Worm (Caenorhabditis elegans) whole organism, early embryonic: Measurements from ENCODE around the gene srv-2.

ENCODE experiments used
- B0310.2 ChIP-seq: sonication (generic microtip); optimal IDR thresholded peaks from 2 replicates; lab custom pipeline; 2016; ENCODE audit warnings: mild to moderate bottlenecking, missing genetic modification characterization, missing compliant biosample characterization
- F13C5.2 ChIP-seq: sonication (generic microtip); optimal IDR thresholded peaks from 2 replicates; lab custom pipeline; 2017; ENCODE audit warnings: mild to moderate bottlenecking, missing genetic modification characterization, inconsistent platforms, missing compliant biosample characterization
- aly-1 ChIP-seq: sonication (generic microtip); optimal IDR thresholded peaks from 2 replicates; lab custom pipeline; 2016; ENCODE audit warnings: missing genetic modification characterization, missing compliant biosample characterization
- ama-1 ChIP-seq: fragments of 150-350 bp; optimal IDR thresholded peaks from 2 replicates; lab custom pipeline; 2014
- ceh-13 ChIP-seq: fragments of 200-800 bp; sonication (Bioruptor generic); optimal IDR thresholded peaks from 2 replicates; lab custom pipeline; 2018; ENCODE audit warnings: mild to moderate bottlenecking, missing genetic modification characterization, missing compliant biosample characterization
- ceh-36 ChIP-seq: sonication (generic microtip); optimal IDR thresholded peaks from 2 replicates; lab custom pipeline; 2016; ENCODE audit warnings: missing genetic modification characterization, inconsistent platforms, missing compliant biosample characterization
- ets-7 ChIP-seq: sonication (generic microtip); optimal IDR thresholded peaks from 2 replicates; lab custom pipeline; 2016; ENCODE audit warnings: missing genotype, missing genetic modification characterization, missing compliant biosample characterization
- flt-1 ChIP-seq: fragments of 200-800 bp; sonication (Bioruptor generic); IDR thresholded peaks from 2 replicates; pipeline ENCODE4 v1.3.6; 2022; ENCODE audit warnings: missing genetic modification characterization, missing compliant biosample characterization
- hmbx-1 ChIP-seq: sonication (generic microtip); optimal IDR thresholded peaks from 2 replicates; lab custom pipeline; 2016; ENCODE audit warnings: mild to moderate bottlenecking, missing genetic modification characterization, missing compliant biosample characterization
- hmg-4 ChIP-seq: fragments of 200-800 bp; sonication (Bioruptor generic); optimal IDR thresholded peaks from 2 replicates; lab custom pipeline; 2018; ENCODE audit warnings: mild to moderate bottlenecking, missing genetic modification characterization, missing compliant biosample characterization
- hnd-1 ChIP-seq: sonication (generic microtip); optimal IDR thresholded peaks from 2 replicates; lab custom pipeline; 2016; ENCODE audit warnings: missing genetic modification characterization, missing compliant biosample characterization
- pes-1 ChIP-seq: fragments of 200-800 bp; sonication (Bioruptor generic); IDR thresholded peaks from 2 replicates; pipeline ENCODE4 v1.3.6; 2022; ENCODE audit warnings: missing genetic modification reagents, missing genetic modification characterization, missing compliant biosample characterization
- scrt-1 ChIP-seq: fragments of 200-800 bp; sonication (Bioruptor generic); IDR thresholded peaks from 2 replicates; pipeline ENCODE4 v1.3.6; 2022; ENCODE audit warnings: missing genetic modification characterization, missing compliant biosample characterization
- sea-1 ChIP-seq: fragments of 200-800 bp; sonication (Bioruptor generic); conservative IDR thresholded peaks from 2 replicates; pipeline ENCODE4 v1.3.6; 2022; ENCODE audit warnings: missing genetic modification characterization, missing compliant biosample characterization
- tbx-11 ChIP-seq: fragments of 200-800 bp; sonication (Bioruptor generic); IDR thresholded peaks from 2 replicates; pipeline ENCODE4 v1.3.6; 2022; ENCODE audit warnings: missing genetic modification characterization, missing compliant biosample characterization
- tbx-37 ChIP-seq: fragments of 200-800 bp; sonication (Bioruptor generic); conservative IDR thresholded peaks from 2 replicates; pipeline ENCODE4 v1.3.6; 2022; ENCODE audit warnings: missing genetic modification reagents, missing genetic modification characterization, missing compliant biosample characterization
- tra-4 ChIP-seq: sonication (generic microtip); optimal IDR thresholded peaks from 2 replicates; lab custom pipeline; 2017; ENCODE audit warnings: missing genetic modification characterization, missing compliant biosample characterization

srv-2 gene

DNA sequence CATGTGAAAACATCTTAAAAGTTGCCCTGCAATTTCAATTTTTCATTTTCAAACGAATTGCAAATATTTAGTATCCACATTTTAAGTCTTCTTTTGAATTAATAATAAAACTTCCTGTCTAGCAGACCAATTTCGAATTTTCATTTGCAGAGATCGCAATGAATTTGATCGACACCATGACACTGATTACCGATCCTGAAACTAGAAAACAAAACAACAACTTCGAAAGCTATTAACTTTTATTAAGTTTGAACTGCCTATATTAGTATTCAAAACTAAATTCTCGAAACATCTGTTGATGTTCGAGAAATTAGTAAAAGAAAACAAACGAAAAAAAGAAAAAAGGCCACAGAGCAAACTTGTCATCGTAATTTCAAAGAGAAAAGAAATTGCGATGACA lies 27.9 kb downstream of the srv-2 start:
- TF ChIP-seq scrt-1 (no peak), aly-1 (tag; lab: Kevin White, UChicago) (no peak), sea-1 (no peak), ets-7 (no peak), pes-1 (no peak), hmbx-1 (no peak), ceh-36 (tag; lab: Kevin White, UChicago) (no peak), tbx-37 (GFP tag; lab: Robert Waterston, UW) (no peak), B0310.2 (tag; lab: Kevin White, UChicago) (no peak), ama-1 (lab: Kevin White, UChicago) (no peak), flt-1 (GFP tag; lab: Robert Waterston, UW) (no peak), hmg-4 (GFP tag; lab: Kevin White, UChicago) (no peak), ceh-13 (GFP tag; lab: Kevin White, UChicago) (no peak), tra-4 (tag; lab: Kevin White, UChicago) (no peak), tbx-11 (no peak), F13C5.2 (no peak), hnd-1 (tag; lab: Kevin White, UChicago) (no peak)

- TF ChIP-seq ceh-13 (GFP tag; lab: Kevin White, UChicago), result no peak
- TF ChIP-seq flt-1 (GFP tag; lab: Robert Waterston, UW), result no peak
- no peak for TF ChIP-seq hnd-1 (tag; lab: Kevin White, UChicago)
- no peak for TF ChIP-seq ceh-36 (tag; lab: Kevin White, UChicago)
- TF ChIP-seq ets-7, result no peak
- TF ChIP-seq tbx-37 (GFP tag; lab: Robert Waterston, UW), result no peak
- TF ChIP-seq aly-1 (tag; lab: Kevin White, UChicago), result no peak
- TF ChIP-seq tra-4 (tag; lab: Kevin White, UChicago), result no peak
- TF ChIP-seq F13C5.2, result no peak
- no peak for TF ChIP-seq sea-1
- TF ChIP-seq B0310.2 (tag; lab: Kevin White, UChicago), result no peak
- no peak for TF ChIP-seq hmg-4 (GFP tag; lab: Kevin White, UChicago)
- TF ChIP-seq scrt-1, result no peak
- no peak for TF ChIP-seq pes-1
- no peak for TF ChIP-seq hmbx-1
- TF ChIP-seq tbx-11, result no peak
- no peak for TF ChIP-seq ama-1 (lab: Kevin White, UChicago)
These were observed 30.1 kb downstream of the srv-2 start, which contains the start of gene C06A1.3 for ce11 chrII:10571967-10572366. Gene C06A1.3, plus strand, starts transcription at chrII:10572267.

- TF ChIP-seq flt-1 (GFP tag; lab: Robert Waterston, UW), result no peak
- no peak for TF ChIP-seq sea-1
- no peak for TF ChIP-seq hmbx-1
- TF ChIP-seq ceh-36 (tag; lab: Kevin White, UChicago), result no peak
- TF ChIP-seq aly-1 (tag; lab: Kevin White, UChicago), result no peak
- no peak for TF ChIP-seq F13C5.2
- no peak for TF ChIP-seq tra-4 (tag; lab: Kevin White, UChicago)
- no peak for TF ChIP-seq ets-7
These were observed 31.8 kb downstream of the srv-2 start, which contains the start of gene txt-13 for ce11 chrII:10570302-10570701. Gene txt-13, plus strand, starts transcription at chrII:10570602.

- TF ChIP-seq F13C5.2 (no peak), tbx-37 (GFP tag; lab: Robert Waterston, UW) (no peak), ceh-13 (GFP tag; lab: Kevin White, UChicago) (no peak), scrt-1 (no peak), hmg-4 (GFP tag; lab: Kevin White, UChicago) (no peak), pes-1 (no peak)
These were observed 32.6 kb downstream of the srv-2 start for ce11 chrII:10569498-10569897.

DNA sequence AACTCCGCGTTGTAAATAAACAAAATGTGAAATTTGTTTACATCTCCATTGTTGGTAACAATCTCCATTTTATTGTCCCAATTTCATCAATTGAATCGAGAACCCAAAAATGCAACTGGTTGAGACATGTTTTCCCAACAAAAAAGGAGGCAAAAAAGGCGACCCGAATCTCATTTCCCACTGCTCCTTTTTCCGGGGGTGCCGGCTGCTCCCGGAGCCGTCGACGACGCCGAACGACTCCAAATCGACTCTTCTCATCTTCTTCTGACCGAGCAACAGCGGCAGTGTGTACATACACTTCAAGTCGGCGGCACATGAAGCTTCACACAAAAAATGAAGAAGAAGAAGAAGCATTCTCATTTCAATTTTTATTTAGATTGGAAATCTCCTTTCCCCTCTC lies 35.6 kb downstream of the srv-2 start:
- TF ChIP-seq ets-7, result no peak
- no peak for TF ChIP-seq hmbx-1
- TF ChIP-seq ceh-36 (tag; lab: Kevin White, UChicago), result no peak
- TF ChIP-seq B0310.2 (tag; lab: Kevin White, UChicago), result no peak
- no peak for TF ChIP-seq scrt-1
- no peak for TF ChIP-seq tbx-37 (GFP tag; lab: Robert Waterston, UW)
- TF ChIP-seq pes-1, result no peak
- TF ChIP-seq ceh-13 (GFP tag; lab: Kevin White, UChicago), result no peak

ce11 chrII:10564578-10564977 lies 37.5 kb downstream of the srv-2 start, which contains the start of the genes C06A1.6 and C06A1.7:
Gene C06A1.6, minus strand, starts transcription at chrII:10564678.
Gene C06A1.7, plus strand, starts transcription at chrII:10564891.
- TF ChIP-seq sea-1 (no peak), B0310.2 (tag; lab: Kevin White, UChicago) (no peak), ets-7 (no peak), ama-1 (lab: Kevin White, UChicago) (no peak), tra-4 (tag; lab: Kevin White, UChicago) (no peak), hnd-1 (tag; lab: Kevin White, UChicago) (no peak), ceh-13 (GFP tag; lab: Kevin White, UChicago) (no peak), pes-1 (no peak), hmbx-1 (no peak), tbx-11 (no peak), F13C5.2 (no peak), scrt-1 (no peak), aly-1 (tag; lab: Kevin White, UChicago) (no peak), hmg-4 (GFP tag; lab: Kevin White, UChicago) (no peak), tbx-37 (GFP tag; lab: Robert Waterston, UW) (no peak), flt-1 (GFP tag; lab: Robert Waterston, UW) (no peak)

DNA sequence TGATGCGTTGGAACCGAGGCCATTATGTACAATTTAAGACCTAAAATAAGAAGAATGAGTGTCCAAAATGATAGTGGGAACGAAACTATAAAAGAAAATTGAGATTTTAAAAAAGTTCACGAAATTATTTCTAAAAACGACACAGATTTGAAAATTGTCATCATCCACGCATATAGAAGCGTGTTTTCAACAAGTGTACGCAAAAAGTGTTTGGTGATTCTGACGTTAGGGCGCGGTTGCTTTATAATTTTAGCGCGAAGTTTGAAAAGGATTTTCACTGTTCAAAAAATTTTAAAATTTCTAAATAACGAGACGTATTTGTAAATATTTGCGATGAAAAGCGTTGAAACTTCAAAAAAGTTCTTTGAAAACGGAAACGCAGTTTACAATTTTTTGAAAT lies 38.7 kb downstream of the srv-2 start, which contains the start of gene cdc-48.1:
cdc-48.1 (minus strand) TSS at position 40 of the 400 bp plus-strand sequence.
- TF ChIP-seq hmbx-1 (peak; percentile 51), tbx-11 (peak; percentile 57; the same call in 1 of the 2 replicates), flt-1 (GFP tag; lab: Robert Waterston, UW) (peak; percentile 81), aly-1 (tag; lab: Kevin White, UChicago) (no peak), pes-1 (peak; percentile 82), F13C5.2 (peak; percentile 99), ama-1 (lab: Kevin White, UChicago) (no peak), ceh-13 (GFP tag; lab: Kevin White, UChicago) (peak; percentile 47), tra-4 (tag; lab: Kevin White, UChicago) (peak; percentile 60), tbx-37 (GFP tag; lab: Robert Waterston, UW) (peak; percentile 75), hmg-4 (GFP tag; lab: Kevin White, UChicago) (peak; percentile 65), scrt-1 (peak; percentile 57; the same call in 1 of the 2 replicates), ceh-36 (tag; lab: Kevin White, UChicago) (peak; percentile 54), ets-7 (peak; percentile 45), hnd-1 (tag; lab: Kevin White, UChicago) (peak; percentile 42), sea-1 (peak; percentile 86), B0310.2 (tag; lab: Kevin White, UChicago) (peak; percentile 74)
